Fruit fly (Drosophila melanogaster): ENCODE results near the gene CG46462.

CG46462 gene

DNA sequence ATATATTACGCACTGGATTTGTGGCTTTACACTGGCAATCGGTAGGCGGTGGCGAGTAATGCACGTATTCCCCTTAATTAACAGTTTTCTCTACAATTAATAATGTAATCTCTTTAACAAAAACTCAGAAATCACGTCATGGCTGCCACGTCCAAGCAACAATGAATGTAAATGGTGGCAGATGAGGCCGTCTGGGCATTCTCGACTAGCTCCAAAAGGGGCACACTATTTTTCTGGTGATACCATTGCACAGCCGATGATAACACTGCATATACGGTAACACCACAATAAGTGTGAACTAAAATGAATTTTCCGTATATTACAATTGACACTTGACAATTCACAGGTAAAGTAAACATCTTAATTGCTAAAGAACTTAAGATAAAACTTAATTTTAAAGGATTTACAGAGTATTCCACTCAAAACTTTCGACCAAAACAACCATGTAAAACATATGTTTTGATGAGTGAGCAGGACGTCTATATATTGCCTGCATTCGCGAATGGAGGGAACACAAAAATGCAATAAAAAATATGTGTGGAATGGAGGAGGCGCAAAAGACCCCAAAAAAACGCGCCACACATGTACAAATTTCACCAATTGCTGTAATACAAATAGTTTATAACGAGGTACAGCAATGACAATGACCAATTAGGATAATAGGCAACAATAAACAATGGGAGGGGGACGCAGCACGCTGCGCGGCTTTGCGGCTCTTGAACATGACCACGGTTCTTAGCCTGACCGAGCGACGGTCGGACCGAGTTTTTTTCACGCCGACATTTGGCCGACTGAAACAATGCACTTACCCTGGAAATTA lies 22.0 kb upstream of the CG46462 start (continued):
- TF ChIP-seq sage (GFP tag; optimal IDR thresholded peaks at IDR 0.05) (no peak), psq (GFP tag; optimal IDR thresholded peaks at IDR 0.05) (peak; percentile 96), fru (GFP tag; optimal IDR thresholded peaks at IDR 0.05) (no peak), Jra (GFP tag; optimal IDR thresholded peaks at IDR 0.05) (no peak), pan (optimal IDR thresholded peaks at IDR 0.05) (no peak)

DNA sequence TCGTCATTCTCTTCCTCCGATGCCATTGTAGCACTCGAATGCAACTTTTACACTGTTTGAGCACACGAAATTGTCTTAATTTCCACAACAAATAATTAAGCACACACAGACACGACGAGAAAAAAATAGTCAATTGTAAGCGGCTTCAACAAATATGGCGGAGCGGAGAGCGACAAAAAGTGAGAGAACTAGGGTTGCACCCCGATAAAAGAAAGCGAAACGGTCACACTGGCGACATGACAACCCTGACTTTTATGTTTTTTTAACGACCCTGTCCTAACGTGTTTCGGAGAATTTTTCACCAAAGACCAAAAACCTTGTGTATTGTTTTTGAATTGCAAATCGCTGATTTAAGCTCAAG lies 21.5 kb upstream of the CG46462 start, which contains the start of the genes Mi-2 and Prp3:
Mi-2 (minus strand) TSS at position 162 of the 361 bp plus-strand sequence.
Prp3 (plus strand) TSS at position 247 of the 361 bp plus-strand sequence.
- TF ChIP-seq Jra (GFP tag; optimal IDR thresholded peaks at IDR 0.05) (no peak), dmrt93B (GFP tag; optimal IDR thresholded peaks at IDR 0.05) (no peak), rgr (GFP tag; optimal IDR thresholded peaks at IDR 0.05) (no peak), Dfd (GFP tag; optimal IDR thresholded peaks at IDR 0.05) (no peak), sv (GFP tag; optimal IDR thresholded peaks at IDR 0.05) (no peak), CG32264 (GFP tag; optimal IDR thresholded peaks at IDR 0.05) (no peak), GATAd (GFP tag; optimal IDR thresholded peaks at IDR 0.05) (no peak), Abd-B (GFP tag; optimal IDR thresholded peaks at IDR 0.05) (no peak), Hr78 (GFP tag; optimal IDR thresholded peaks at IDR 0.05) (no peak), Myc (optimal IDR thresholded peaks at IDR 0.05) (no peak), OdsH (GFP tag; optimal IDR thresholded peaks at IDR 0.05) (no peak), CG9705 (GFP tag; optimal IDR thresholded peaks at IDR 0.05) (no peak), fru (GFP tag; optimal IDR thresholded peaks at IDR 0.05) (no peak), Rel (GFP tag; optimal IDR thresholded peaks at IDR 0.05) (no peak), Rel (tag; optimal IDR thresholded peaks at IDR 0.05) (peak; percentile 58), Hr83 (GFP tag; optimal IDR thresholded peaks at IDR 0.05; ENCODE audit: poor library complexity, severe bottlenecking) (no peak), sage (GFP tag; optimal IDR thresholded peaks at IDR 0.05) (no peak), foxo (GFP tag; optimal IDR thresholded peaks at IDR 0.05) (no peak), h (GFP tag; optimal IDR thresholded peaks at IDR 0.05) (no peak), ey (GFP tag; optimal IDR thresholded peaks at IDR 0.05) (no peak), N (GFP tag; optimal IDR thresholded peaks at IDR 0.05) (no peak), usp (GFP tag; optimal IDR thresholded peaks at IDR 0.05) (no peak), Sp1 (GFP tag; optimal IDR thresholded peaks at IDR 0.05) (peak; percentile 42), CrebA (GFP tag; optimal IDR thresholded peaks at IDR 0.05; ENCODE audit: borderline replicate concordance) (no peak), Vsx2 (GFP tag; optimal IDR thresholded peaks at IDR 0.05; ENCODE audit: partially characterized antibody) (no peak), Dif (GFP tag; optimal IDR thresholded peaks at IDR 0.05; ENCODE audit: partially characterized antibody) (peak; percentile 53), psq (GFP tag; optimal IDR thresholded peaks at IDR 0.05) (no peak), HLH106 (tag; optimal IDR thresholded peaks at IDR 0.05) (no peak)

DNA sequence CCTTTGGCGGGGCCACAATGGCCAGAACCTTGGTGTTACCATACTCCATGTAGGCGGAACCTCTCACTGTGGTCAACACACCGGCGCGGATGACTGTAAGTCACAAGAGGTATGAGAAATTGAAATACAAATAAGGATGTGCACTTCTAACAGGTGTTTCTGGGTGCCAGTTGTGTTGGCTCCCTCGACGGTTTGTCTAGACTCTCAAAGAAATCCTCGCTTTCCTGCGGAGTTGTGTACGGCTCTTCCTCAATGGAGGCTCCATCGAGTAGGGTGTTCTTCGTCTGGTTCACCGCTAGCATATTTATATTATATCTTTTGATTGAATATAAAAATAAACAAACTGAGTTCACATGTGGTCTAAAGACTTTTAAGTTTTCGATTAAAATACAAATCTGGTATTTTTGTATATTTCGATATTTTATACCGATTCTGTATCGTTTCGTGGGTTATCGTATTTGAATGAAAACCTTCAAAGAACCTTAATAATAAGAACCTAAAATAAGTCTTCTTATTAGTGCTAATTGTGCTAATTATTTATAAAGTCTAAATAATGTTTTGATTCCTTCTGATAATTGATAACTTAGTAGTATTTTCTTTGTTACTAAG lies 18.1 kb upstream of the CG46462 start, which contains the start of gene Mtr3:
Mtr3 (minus strand) TSS at position 388 of the 609 bp plus-strand sequence.
- TF ChIP-seq ey (GFP tag; optimal IDR thresholded peaks at IDR 0.05) = no peak
- no peak for TF ChIP-seq Abd-B (GFP tag; optimal IDR thresholded peaks at IDR 0.05)

DNA sequence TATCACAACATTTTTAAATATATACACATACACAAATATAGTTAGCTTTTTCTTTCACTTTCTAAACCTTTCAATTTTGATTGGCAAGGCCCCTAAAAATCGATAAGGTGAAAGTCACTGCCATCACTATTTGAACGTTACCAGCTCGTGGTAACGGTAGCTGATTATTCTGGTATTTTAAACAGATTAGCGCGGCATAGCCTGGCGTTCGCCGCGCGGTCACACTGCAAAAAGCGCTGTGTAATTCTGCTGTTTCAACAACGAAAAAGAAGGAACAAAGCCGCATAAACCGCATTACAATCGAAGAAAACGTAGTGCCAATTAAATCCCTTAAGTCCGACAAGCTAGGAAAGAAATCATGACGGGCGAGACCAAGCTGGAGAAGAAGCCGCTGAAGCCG lies 16.7 kb upstream of the CG46462 start, which contains the start of gene Rpn1:
Rpn1 (plus strand) TSS at position 219 of the 400 bp plus-strand sequence.
- TF ChIP-seq Hr83 (GFP tag; optimal IDR thresholded peaks at IDR 0.05; ENCODE audit: poor library complexity, severe bottlenecking) (peak; percentile 23), woc (GFP tag; optimal IDR thresholded peaks at IDR 0.05) (no peak), Rel (GFP tag; optimal IDR thresholded peaks at IDR 0.05) (no peak), Rel (tag; optimal IDR thresholded peaks at IDR 0.05) (peak; percentile 29), pan (optimal IDR thresholded peaks at IDR 0.05) (no peak), dsf (GFP tag; optimal IDR thresholded peaks at IDR 0.05; ENCODE audit: borderline replicate concordance) (no peak), br (GFP tag; optimal IDR thresholded peaks at IDR 0.05) (no peak), Myc (optimal IDR thresholded peaks at IDR 0.05) (no peak)
